Worm (Caenorhabditis elegans): ENCODE data around the gene sdpn-1.

ce11 chrX:7977452-7977851 lies 20.6 kb downstream of the sdpn-1 start:
- TF ChIP-seq tbx-11 (GFP tag; IDR thresholded peaks at IDR 0.05) (no peak), pes-1 (GFP tag; IDR thresholded peaks at IDR 0.05) (no peak), ama-1 (optimal IDR thresholded peaks at IDR 0.05) (no peak), scrt-1 (GFP tag; IDR thresholded peaks at IDR 0.05) (no peak), sea-1 (GFP tag; conservative IDR thresholded peaks at IDR 0.05) (no peak), hmbx-1 (tag; optimal IDR thresholded peaks at IDR 0.05) (no peak)
